Worm (Caenorhabditis elegans) whole organism, L2 larva: Measurements from ENCODE around the gene F35A5.8.
A peak's percentile ranks its signal among the peaks of the same experiment; 100 is the strongest.

Experiments used
- C34F6.9 ChIP-seq: fragments of 150-350 bp; optimal IDR thresholded peaks from 2 replicates; lab custom pipeline; 2014; ENCODE audit warnings: missing biosample characterization, missing genetic modification characterization
- F13H6.1 ChIP-seq: sonication (generic microtip); optimal IDR thresholded peaks from 2 replicates; lab custom pipeline; 2016; ENCODE audit warnings: missing genetic modification characterization, missing compliant biosample characterization
- R02D3.7 ChIP-seq: fragments of 150-350 bp; optimal IDR thresholded peaks from 2 replicates; lab custom pipeline; 2014; ENCODE audit warnings: missing biosample characterization, missing genetic modification characterization
- Y55F3AM.14 ChIP-seq: fragments of 200-800 bp; sonication (Bioruptor generic); optimal IDR thresholded peaks from 2 replicates; lab custom pipeline; 2018; ENCODE audit warnings: mild to moderate bottlenecking, missing genetic modification characterization, missing compliant biosample characterization
- ZK546.5 ChIP-seq: sonication (generic microtip); optimal IDR thresholded peaks from 2 replicates; lab custom pipeline; 2017; ENCODE audit warnings: missing biosample characterization, missing genetic modification characterization
- alr-1 ChIP-seq: fragments of 150-350 bp; optimal IDR thresholded peaks from 2 replicates; lab custom pipeline; 2014; ENCODE audit warnings: missing biosample characterization, missing genetic modification characterization
- aly-2 ChIP-seq: fragments of 150-350 bp; optimal IDR thresholded peaks from 2 replicates; lab custom pipeline; 2014; ENCODE audit warnings: missing biosample characterization, missing genetic modification characterization
- ama-1 ChIP-seq: fragments of 150-350 bp; optimal IDR thresholded peaks from 2 replicates; lab custom pipeline; 2018; ENCODE audit warnings: inconsistent platforms
- blmp-1 ChIP-seq: sonication (generic microtip); optimal IDR thresholded peaks from 2 replicates; lab custom pipeline; 2017; ENCODE audit warnings: missing genetic modification characterization, mild to moderate bottlenecking, missing compliant biosample characterization, antibody characterized with exemption, moderate library complexity; ENCODE audit not compliant: insufficient read depth
- ceh-16 ChIP-seq: fragments of 150-350 bp; optimal IDR thresholded peaks from 2 replicates; lab custom pipeline; 2014; ENCODE audit warnings: missing biosample characterization, missing genetic modification characterization
- crh-2 ChIP-seq: sonication (generic microtip); optimal IDR thresholded peaks from 2 replicates; lab custom pipeline; 2017; ENCODE audit warnings: missing biosample characterization, missing genetic modification characterization
- dmd-4 ChIP-seq: sonication (generic microtip); optimal IDR thresholded peaks from 2 replicates; lab custom pipeline; 2017; ENCODE audit warnings: missing biosample characterization, missing genetic modification characterization
- egl-27 ChIP-seq: sonication (generic microtip); optimal IDR thresholded peaks from 3 replicates; lab custom pipeline; 2017; ENCODE audit warnings: missing biosample characterization, missing genetic modification reagents, missing genetic modification characterization
- elt-1 ChIP-seq: fragments of 150-350 bp; optimal IDR thresholded peaks from 2 replicates; lab custom pipeline; 2014; ENCODE audit warnings: missing biosample characterization, missing genetic modification characterization
- elt-3 ChIP-seq: sonication (generic microtip); optimal IDR thresholded peaks from 2 replicates; lab custom pipeline; 2017; ENCODE audit warnings: missing biosample characterization, missing genetic modification characterization
- fos-1 ChIP-seq: fragments of 150-350 bp; optimal IDR thresholded peaks from 2 replicates; lab custom pipeline; 2014; ENCODE audit warnings: missing biosample characterization, missing genetic modification characterization
- gmeb-1 ChIP-seq: fragments of 150-350 bp; optimal IDR thresholded peaks from 2 replicates; lab custom pipeline; 2014; ENCODE audit warnings: missing biosample characterization, missing genetic modification characterization
- lin-11 ChIP-seq: fragments of 150-350 bp; sonication (generic microtip); optimal IDR thresholded peaks from 2 replicates; lab custom pipeline; 2014; ENCODE audit warnings: missing biosample characterization, missing genetic modification characterization, inconsistent platforms, mixed read lengths
- lin-13 ChIP-seq: fragments of 150-350 bp; optimal IDR thresholded peaks from 2 replicates; lab custom pipeline; 2014; ENCODE audit warnings: missing biosample characterization, missing genetic modification reagents, missing genetic modification characterization
- lsy-2 ChIP-seq, 2 experiments: fragments of 150-350 bp in 1 of 2; sonication (generic microtip) in 1 of 2; optimal IDR thresholded peaks; 2 replicates each; lab custom pipeline; 2014 to 2017; ENCODE audit warnings: missing biosample characterization in 2 of 2, missing genetic modification characterization in 2 of 2
- mab-5 ChIP-seq: fragments of 150-350 bp; optimal IDR thresholded peaks from 2 replicates; lab custom pipeline; 2014; ENCODE audit warnings: missing biosample characterization, missing genetic modification characterization
- mdl-1 ChIP-seq, 2 experiments: fragments of 150-350 bp in 1 of 2; sonication (generic microtip) in 1 of 2; optimal IDR thresholded peaks; 2 replicates each; lab custom pipeline; 2017; ENCODE audit warnings: missing biosample characterization in 2 of 2, missing genetic modification characterization in 2 of 2
- nhr-10 ChIP-seq: sonication (generic microtip); optimal IDR thresholded peaks from 2 replicates; lab custom pipeline; 2017; ENCODE audit warnings: missing biosample characterization, missing genetic modification characterization
- nhr-11 ChIP-seq: fragments of 150-350 bp; optimal IDR thresholded peaks from 2 replicates; lab custom pipeline; 2014; ENCODE audit warnings: missing biosample characterization, missing genetic modification characterization
- nhr-12 ChIP-seq: fragments of 150-350 bp; optimal IDR thresholded peaks from 2 replicates; lab custom pipeline; 2014; ENCODE audit warnings: missing biosample characterization, missing genetic modification characterization
- nhr-129 ChIP-seq: fragments of 150-350 bp; optimal IDR thresholded peaks from 2 replicates; lab custom pipeline; 2014; ENCODE audit warnings: missing biosample characterization, missing genetic modification characterization
- nhr-21 ChIP-seq: fragments of 150-350 bp; optimal IDR thresholded peaks from 2 replicates; lab custom pipeline; 2014; ENCODE audit warnings: missing biosample characterization, missing genetic modification characterization
- nhr-23 ChIP-seq: fragments of 150-350 bp; optimal IDR thresholded peaks from 2 replicates; lab custom pipeline; 2014; ENCODE audit warnings: missing biosample characterization, missing genetic modification reagents, missing genetic modification characterization
- nhr-237 ChIP-seq: fragments of 150-350 bp; optimal IDR thresholded peaks from 2 replicates; lab custom pipeline; 2014; ENCODE audit warnings: missing biosample characterization, missing genetic modification characterization
- nhr-25 ChIP-seq: fragments of 150-350 bp; sonication (generic microtip); optimal IDR thresholded peaks from 3 replicates; lab custom pipeline; 2014; ENCODE audit warnings: missing biosample characterization, missing genetic modification characterization
- nhr-6 ChIP-seq: fragments of 150-350 bp; optimal IDR thresholded peaks from 2 replicates; lab custom pipeline; 2014; ENCODE audit warnings: missing biosample characterization, missing genetic modification characterization
- nhr-77 ChIP-seq: fragments of 150-350 bp; optimal IDR thresholded peaks from 2 replicates; lab custom pipeline; 2014; ENCODE audit warnings: missing biosample characterization, missing genetic modification characterization
- sem-4 ChIP-seq: fragments of 150-350 bp; optimal IDR thresholded peaks from 2 replicates; lab custom pipeline; 2014; ENCODE audit warnings: missing biosample characterization, missing genetic modification reagents, missing genetic modification characterization
- skn-1 ChIP-seq: sonication (generic microtip); optimal IDR thresholded peaks from 2 replicates; lab custom pipeline; 2017; ENCODE audit warnings: missing biosample characterization, missing genetic modification characterization
- sma-3 ChIP-seq: sonication (generic microtip); optimal IDR thresholded peaks from 2 replicates; lab custom pipeline; 2016; ENCODE audit warnings: missing genetic modification reagents, missing genetic modification characterization, missing compliant biosample characterization
- sma-9 ChIP-seq, 2 experiments: fragments of 150-350 bp in 1 of 2; sonication (generic microtip) in 1 of 2; optimal IDR thresholded peaks; 2 replicates each; lab custom pipeline; 2014 to 2016; ENCODE audit warnings: missing genetic modification characterization in 2 of 2, mild to moderate bottlenecking in 1 of 2, missing biosample characterization in 1 of 2, missing compliant biosample characterization in 1 of 2, missing genetic modification reagents in 1 of 2, moderate library complexity in 1 of 2
- unc-39 ChIP-seq: fragments of 150-350 bp; optimal IDR thresholded peaks from 2 replicates; lab custom pipeline; 2014; ENCODE audit warnings: missing biosample characterization, missing genetic modification characterization
- unc-55 ChIP-seq: fragments of 150-350 bp; sonication (generic microtip); optimal IDR thresholded peaks from 3 replicates; lab custom pipeline; 2014; ENCODE audit warnings: missing biosample characterization, missing genetic modification reagents, missing genetic modification characterization
- unc-62 ChIP-seq: fragments of 150-350 bp; optimal IDR thresholded peaks from 2 replicates; lab custom pipeline; 2014; ENCODE audit warnings: missing biosample characterization, missing genetic modification reagents, missing genetic modification characterization
- zag-1 ChIP-seq: fragments of 150-350 bp; optimal IDR thresholded peaks from 2 replicates; lab custom pipeline; 2014; ENCODE audit warnings: missing biosample characterization, missing genetic modification characterization
- ztf-1 ChIP-seq: fragments of 200-800 bp; sonication (Bioruptor generic); conservative IDR thresholded peaks from 2 replicates; pipeline ENCODE4 v1.3.6; 2022; ENCODE audit warnings: missing genetic modification characterization, missing compliant biosample characterization

The F35A5.8 gene

ce11 chrX:3787431-3788076 is 15.7 kb downstream of the F35A5.8 start, which contains the start of gene pmpl-1:
pmpl-1 (plus strand) TSS chrX:3788026.
- TF ChIP-seq skn-1 (tag; lab: Kevin White, UChicago) = no peak
- no peak for TF ChIP-seq unc-62 (GFP tag; lab: Kevin White, UChicago)
- no peak for TF ChIP-seq elt-1 (tag; lab: Kevin White, UChicago)
- peak; percentile 24 for TF ChIP-seq nhr-21 (tag; lab: Kevin White, UChicago)
- peak; percentile 64 for TF ChIP-seq crh-2 (tag; lab: Kevin White, UChicago)
- TF ChIP-seq sma-3 = peak; percentile 51
- TF ChIP-seq lin-11 = peak; percentile 7
- TF ChIP-seq nhr-129 (tag; lab: Kevin White, UChicago) = peak; percentile 74
- peak; percentile 91 for TF ChIP-seq ceh-16 (tag; lab: Kevin White, UChicago)
- TF ChIP-seq nhr-6 (tag; lab: Kevin White, UChicago) = no peak
- TF ChIP-seq sma-9 (GFP tag; optimal IDR thresholded peaks at IDR 0.05; lab: Kevin White, UChicago) = no peak
- TF ChIP-seq sma-9 (tag; optimal IDR thresholded peaks at IDR 0.05; lab: Kevin White, UChicago) = no peak
- no peak for TF ChIP-seq elt-3 (tag; lab: Kevin White, UChicago)
- TF ChIP-seq zag-1 = no peak
- TF ChIP-seq lin-13 (GFP tag; lab: Kevin White, UChicago) = peak; percentile 43
- TF ChIP-seq ztf-1 (GFP tag; lab: Robert Waterston, UW) = no peak
- TF ChIP-seq nhr-23 = peak; percentile 7
- no peak for TF ChIP-seq dmd-4 (tag; lab: Kevin White, UChicago)
- TF ChIP-seq mdl-1 (tag; optimal IDR thresholded peaks at IDR 0.05; lab: Kevin White, UChicago) = peak; percentile 31 to 46
- TF ChIP-seq nhr-10 (tag; lab: Kevin White, UChicago) = no peak
- TF ChIP-seq nhr-237 (tag; lab: Kevin White, UChicago) = no peak
- TF ChIP-seq ama-1 = no peak
- TF ChIP-seq unc-55 (GFP tag; lab: Kevin White, UChicago) = no peak
- TF ChIP-seq nhr-12 (tag; lab: Kevin White, UChicago) = no peak
- TF ChIP-seq C34F6.9 (tag; lab: Kevin White, UChicago) = peak; percentile 47
- peak; percentile 95 for TF ChIP-seq nhr-25 (tag; lab: Kevin White, UChicago)
- TF ChIP-seq nhr-77 (tag; lab: Kevin White, UChicago) = no peak
- TF ChIP-seq sem-4 (tag; lab: Kevin White, UChicago) = peak; percentile 41
- TF ChIP-seq lsy-2 (tag; optimal IDR thresholded peaks at IDR 0.05; lab: Kevin White, UChicago) = peak in 1 of 2 experiments; percentile 27
- TF ChIP-seq egl-27 = peak; percentile 40
- TF ChIP-seq F13H6.1 (tag; lab: Kevin White, UChicago) = peak; percentile 60
- TF ChIP-seq blmp-1 = peak; percentile 73

- TF ChIP-seq ZK546.5 (no peak), blmp-1 (peak; percentile 80), sma-9 (GFP tag; optimal IDR thresholded peaks at IDR 0.05; lab: Kevin White, UChicago) (peak; percentile 18), sma-9 (tag; optimal IDR thresholded peaks at IDR 0.05; lab: Kevin White, UChicago) (no peak), nhr-129 (tag; lab: Kevin White, UChicago) (peak; percentile 42), C34F6.9 (tag; lab: Kevin White, UChicago) (peak; percentile 7), nhr-77 (tag; lab: Kevin White, UChicago) (no peak), mab-5 (tag; lab: Kevin White, UChicago) (no peak), sma-3 (peak; percentile 27)
- TF ChIP-seq, all 48 proteins: peak for 5
These were observed 18.0 kb downstream of the F35A5.8 start for ce11 chrX:3785111-3785808.

ce11 chrX:3783659-3784058 is 19.6 kb downstream of the F35A5.8 start:
- TF ChIP-seq alr-1 (no peak), nhr-11 (tag; lab: Kevin White, UChicago) (no peak), nhr-23 (no peak), mab-5 (tag; lab: Kevin White, UChicago) (no peak), lin-13 (GFP tag; lab: Kevin White, UChicago) (no peak), C34F6.9 (tag; lab: Kevin White, UChicago) (no peak), dmd-4 (tag; lab: Kevin White, UChicago) (no peak), gmeb-1 (tag; lab: Kevin White, UChicago) (no peak), ZK546.5 (no peak), unc-39 (tag; lab: Kevin White, UChicago) (no peak), Y55F3AM.14 (no peak), R02D3.7 (tag; lab: Kevin White, UChicago) (no peak), ztf-1 (GFP tag; lab: Robert Waterston, UW) (no peak), sma-3 (no peak), fos-1 (tag; lab: Kevin White, UChicago) (no peak), sem-4 (tag; lab: Kevin White, UChicago) (no peak), aly-2 (no peak), lsy-2 (tag; optimal IDR thresholded peaks at IDR 0.05; lab: Kevin White, UChicago) (no peak)
- TF ChIP-seq, all 48 proteins: peak for 0
